Fruit fly (Drosophila melanogaster): ENCODE results near the gene Sf3b5.

Sf3b5 gene

DNA sequence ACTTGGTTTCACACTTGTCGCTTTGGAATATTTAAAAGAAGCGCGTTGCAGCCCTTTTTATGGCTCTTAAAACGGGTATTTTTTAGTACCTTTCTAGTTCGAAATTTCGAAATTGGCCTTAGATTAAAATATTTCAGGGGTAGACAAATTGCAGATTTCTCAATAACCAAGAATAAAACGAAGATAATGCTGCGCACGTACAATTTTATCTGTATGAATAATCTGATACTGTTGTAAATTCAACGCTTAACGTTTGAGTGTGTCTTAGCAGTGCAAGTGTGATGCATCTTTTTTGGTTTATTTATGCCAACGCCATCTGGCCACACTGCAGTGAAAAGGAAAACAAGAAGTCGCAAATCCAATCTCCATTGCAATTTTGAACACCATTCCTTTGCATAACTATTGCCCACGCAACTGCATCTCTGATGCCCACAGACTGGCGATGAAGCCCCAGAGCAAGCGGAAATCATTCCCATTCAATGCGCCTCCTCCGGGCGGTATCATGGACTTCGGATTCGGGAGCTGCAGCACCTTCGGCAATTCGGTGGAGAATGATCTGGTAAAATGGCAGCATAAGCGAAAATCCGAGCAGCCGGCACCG is 35.5 kb upstream of the Sf3b5 start, which contains the start of gene Nmdmc (continued):
- TF ChIP-seq ERR (GFP tag; optimal IDR thresholded peaks at IDR 0.05) (no peak), pros (GFP tag; optimal IDR thresholded peaks at IDR 0.05) (no peak), inv (GFP tag; IDR thresholded peaks at IDR 0.05; ENCODE audit: partially characterized antibody) (no peak), bcd (GFP tag; optimal IDR thresholded peaks at IDR 0.05) (no peak), CG9797 (GFP tag; optimal IDR thresholded peaks at IDR 0.05) (peak; percentile 90), danr (GFP tag; IDR thresholded peaks at IDR 0.05) (no peak), prd (optimal IDR thresholded peaks at IDR 0.05) (no peak), prd (GFP tag; IDR thresholded peaks at IDR 0.05) (no peak), D (optimal IDR thresholded peaks at IDR 0.05) (no peak), D (GFP tag; optimal IDR thresholded peaks at IDR 0.05) (no peak), ham (GFP tag; IDR thresholded peaks at IDR 0.05) (no peak), gcm (GFP tag; optimal IDR thresholded peaks at IDR 0.05) (no peak), Poxn (GFP tag; IDR thresholded peaks at IDR 0.05) (no peak), nom (GFP tag; optimal IDR thresholded peaks at IDR 0.05) (peak; percentile 40), CG11560 (tag; IDR thresholded peaks at IDR 0.05) (no peak), sug (tag; optimal IDR thresholded peaks at IDR 0.05) (peak; percentile 38), CG10267 (tag; optimal IDR thresholded peaks at IDR 0.05) (peak; percentile 55), fu2 (GFP tag; optimal IDR thresholded peaks at IDR 0.05) (no peak), YL-1 (GFP tag; optimal IDR thresholded peaks at IDR 0.05) (peak; percentile 38), phol (tag; optimal IDR thresholded peaks at IDR 0.05) (peak; percentile 62), Mrtf (GFP tag; IDR thresholded peaks at IDR 0.05) (no peak), Nf-YC (tag; optimal IDR thresholded peaks at IDR 0.05) (peak; percentile 36), Sry-δ (GFP tag; optimal IDR thresholded peaks at IDR 0.05) (peak; percentile 29), br (optimal IDR thresholded peaks at IDR 0.05) (no peak), Atf-2 (GFP tag; optimal IDR thresholded peaks at IDR 0.05) (no peak), gro (GFP tag; optimal IDR thresholded peaks at IDR 0.05) (peak; percentile 16), vnd (GFP tag; IDR thresholded peaks at IDR 0.05; ENCODE audit: partially characterized antibody) (no peak), nerfin-2 (GFP tag; IDR thresholded peaks at IDR 0.05; ENCODE audit: partially characterized antibody) (no peak), C15 (GFP tag; IDR thresholded peaks at IDR 0.05) (no peak), CG14860 (GFP tag; IDR thresholded peaks at IDR 0.05; ENCODE audit: partially characterized antibody) (no peak), Opbp (GFP tag; IDR thresholded peaks at IDR 0.05; ENCODE audit: partially characterized antibody) (no peak), CG15601 (tag; optimal IDR thresholded peaks at IDR 0.05) (no peak), CoRest (tag; optimal IDR thresholded peaks at IDR 0.05) (peak; percentile 29), CG7745 (tag; optimal IDR thresholded peaks at IDR 0.05) (no peak), gfzf (GFP tag; optimal IDR thresholded peaks at IDR 0.05) (peak; percentile 95), jumu (GFP tag; optimal IDR thresholded peaks at IDR 0.05) (no peak), CG32532 (GFP tag; IDR thresholded peaks at IDR 0.05) (no peak), Pdp1 (GFP tag; optimal IDR thresholded peaks at IDR 0.05) (peak in 1 of 2 experiments; percentile 5), pzg (GFP tag; optimal IDR thresholded peaks at IDR 0.05) (peak; percentile 78), grau (tag; optimal IDR thresholded peaks at IDR 0.05) (peak; percentile 23), tll (GFP tag; optimal IDR thresholded peaks at IDR 0.05) (no peak), Trl (optimal IDR thresholded peaks at IDR 0.05) (no peak), Trl (GFP tag; optimal IDR thresholded peaks at IDR 0.05) (no peak), otp (GFP tag; IDR thresholded peaks at IDR 0.05) (no peak), CG18011 (GFP tag; optimal IDR thresholded peaks at IDR 0.05) (no peak), row (GFP tag; IDR thresholded peaks at IDR 0.05) (no peak), CG12744 (GFP tag; optimal IDR thresholded peaks at IDR 0.05) (no peak), CG2678 (tag; optimal IDR thresholded peaks at IDR 0.05) (no peak), repo (GFP tag; optimal IDR thresholded peaks at IDR 0.05) (no peak), ab (GFP tag; optimal IDR thresholded peaks at IDR 0.05) (no peak), CG18764 (GFP tag; optimal IDR thresholded peaks at IDR 0.05) (no peak)

Measured in whole organism, embryonic.